Fruit fly (Drosophila melanogaster): ENCODE data around the gene fid.
A peak's percentile ranks its signal among the peaks of the same experiment; 100 is the strongest.

fid gene

DNA sequence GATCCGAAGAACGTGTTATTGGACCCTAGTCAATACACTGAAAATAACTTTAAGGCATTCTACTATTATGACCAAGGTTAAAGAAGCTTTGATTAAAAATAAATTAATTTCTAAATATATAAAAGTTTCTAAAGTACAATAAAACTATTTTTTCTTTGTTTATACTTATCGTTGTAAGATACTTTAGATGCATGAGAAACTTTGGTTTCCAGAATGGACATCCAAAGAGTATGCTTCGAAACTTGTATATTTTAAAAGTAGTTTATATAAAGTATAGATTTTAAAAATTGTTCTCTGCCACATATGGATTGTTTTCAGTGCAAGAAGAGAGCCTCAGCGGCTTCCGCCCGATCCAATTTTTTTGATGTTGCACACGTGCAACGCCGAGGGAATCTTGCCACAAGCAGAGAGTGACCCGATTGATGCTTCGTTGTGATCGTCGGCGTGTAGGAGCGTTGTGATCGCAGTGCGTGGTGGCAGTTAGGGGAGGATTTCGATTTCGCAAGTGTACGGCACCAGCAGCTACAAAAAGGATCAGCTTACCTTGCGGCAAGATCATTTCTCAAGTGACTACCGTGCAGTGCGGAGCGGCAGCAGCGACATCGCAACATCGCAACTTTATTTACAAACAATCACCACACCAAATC is 27.3 kb downstream of the fid start (continued):
- peak; percentile 93 for TF ChIP-seq OdsH (GFP tag; optimal IDR thresholded peaks at IDR 0.05)
- peak; percentile 87 for TF ChIP-seq Sox15 (GFP tag; optimal IDR thresholded peaks at IDR 0.05)
- TF ChIP-seq esn (GFP tag; optimal IDR thresholded peaks at IDR 0.05) = peak; percentile 90
- TF ChIP-seq dsx (GFP tag; optimal IDR thresholded peaks at IDR 0.05; ENCODE audit: poor library complexity, severe bottlenecking) = peak; percentile 94
- TF ChIP-seq spab (GFP tag; optimal IDR thresholded peaks at IDR 0.05) = peak; percentile 96
- TF ChIP-seq Ets21C (GFP tag; optimal IDR thresholded peaks at IDR 0.05) = peak; percentile 58
- TF ChIP-seq Sox14 (GFP tag; optimal IDR thresholded peaks at IDR 0.05) = peak; percentile 82
- TF ChIP-seq CG3032 (tag; optimal IDR thresholded peaks at IDR 0.05) = peak; percentile 98
- TF ChIP-seq salr (GFP tag; optimal IDR thresholded peaks at IDR 0.05) = peak; percentile 83 to 89
- peak; percentile 82 for TF ChIP-seq Lpt (GFP tag; optimal IDR thresholded peaks at IDR 0.05)
- TF ChIP-seq Hr4 (GFP tag; optimal IDR thresholded peaks at IDR 0.05) = peak; percentile 70
- peak; percentile 83 for TF ChIP-seq Smox (GFP tag; optimal IDR thresholded peaks at IDR 0.05)
- peak; percentile 96 for TF ChIP-seq CG8632 (GFP tag; optimal IDR thresholded peaks at IDR 0.05)
- peak; percentile 89 for TF ChIP-seq CG32006 (GFP tag; optimal IDR thresholded peaks at IDR 0.05)
- peak; percentile 38 for TF ChIP-seq dac (GFP tag; optimal IDR thresholded peaks at IDR 0.05)
- no peak; the same call in 1 of the 2 replicates for TF ChIP-seq CG11294 (GFP tag; IDR thresholded peaks at IDR 0.05)
- TF ChIP-seq fd85E (GFP tag; optimal IDR thresholded peaks at IDR 0.05) = peak; percentile 63
- TF ChIP-seq acj6 (GFP tag; optimal IDR thresholded peaks at IDR 0.05) = peak; percentile 95
- peak; percentile 95 for TF ChIP-seq CG6808 (GFP tag; optimal IDR thresholded peaks at IDR 0.05)
- TF ChIP-seq eg (GFP tag; IDR thresholded peaks at IDR 0.05) = peak; percentile 55; the same call in 1 of the 3 replicates
- peak; percentile 91 for TF ChIP-seq CG8119 (GFP tag; IDR thresholded peaks at IDR 0.05)

DNA sequence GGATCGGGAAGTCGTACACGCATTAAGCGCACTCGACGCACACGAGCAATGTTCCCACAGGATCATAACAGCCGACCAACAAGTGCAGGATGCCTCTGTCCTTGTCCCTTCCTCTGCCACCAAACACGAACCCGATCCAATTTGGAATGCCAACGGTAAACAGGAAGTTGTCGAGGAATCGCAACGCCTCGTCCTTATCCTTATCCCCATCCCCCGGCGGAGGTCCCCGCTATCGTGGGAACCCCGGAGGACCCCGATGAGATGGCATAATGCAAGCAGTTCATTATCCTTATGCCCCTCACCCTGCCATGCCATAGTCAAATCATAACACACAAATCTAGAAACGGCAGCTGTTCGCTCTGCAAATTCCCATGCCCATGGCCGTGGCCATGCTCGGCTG is 29.2 kb downstream of the fid start:
- TF ChIP-seq CG1621 (tag; optimal IDR thresholded peaks at IDR 0.05) (no peak), Met (GFP tag; optimal IDR thresholded peaks at IDR 0.05) (no peak), spab (GFP tag; optimal IDR thresholded peaks at IDR 0.05) (no peak), CG15336 (GFP tag; IDR thresholded peaks at IDR 0.05) (no peak), CG10669 (GFP tag; optimal IDR thresholded peaks at IDR 0.05) (no peak), fkh (GFP tag; optimal IDR thresholded peaks at IDR 0.05) (no peak), Hr38 (GFP tag; optimal IDR thresholded peaks at IDR 0.05) (no peak), CG10631 (GFP tag; optimal IDR thresholded peaks at IDR 0.05) (no peak), vri (GFP tag; optimal IDR thresholded peaks at IDR 0.05) (no peak), Sox14 (GFP tag; optimal IDR thresholded peaks at IDR 0.05) (no peak), eg (GFP tag; IDR thresholded peaks at IDR 0.05) (no peak), net (GFP tag; optimal IDR thresholded peaks at IDR 0.05) (no peak), Gug (GFP tag; IDR thresholded peaks at IDR 0.05) (no peak), Eip93F (GFP tag; optimal IDR thresholded peaks at IDR 0.05) (no peak), Sox15 (GFP tag; optimal IDR thresholded peaks at IDR 0.05) (no peak), Ets21C (GFP tag; optimal IDR thresholded peaks at IDR 0.05) (no peak), CG3032 (tag; optimal IDR thresholded peaks at IDR 0.05) (no peak)

dm6 chr3R:25999611-26000010 is 29.7 kb downstream of the fid start:
- TF ChIP-seq spab (GFP tag; optimal IDR thresholded peaks at IDR 0.05) (no peak), CG8119 (GFP tag; IDR thresholded peaks at IDR 0.05) (no peak), dac (GFP tag; optimal IDR thresholded peaks at IDR 0.05) (no peak), net (GFP tag; optimal IDR thresholded peaks at IDR 0.05) (no peak), CG6276 (GFP tag; optimal IDR thresholded peaks at IDR 0.05) (no peak), Hr4 (GFP tag; optimal IDR thresholded peaks at IDR 0.05) (no peak), CG10669 (GFP tag; optimal IDR thresholded peaks at IDR 0.05) (no peak)
